Fruit fly (Drosophila melanogaster): ENCODE data around the gene PGRP-SA.

PGRP-SA gene

dm6 chrX:11518435-11518834, 43.0 kb upstream of the PGRP-SA start (continued):
- no peak for TF ChIP-seq CG10543 (GFP tag; optimal IDR thresholded peaks at IDR 0.05)
- TF ChIP-seq CG18476 (GFP tag; optimal IDR thresholded peaks at IDR 0.05) = peak; percentile 49
- no peak for TF ChIP-seq usp (GFP tag; optimal IDR thresholded peaks at IDR 0.05)
- TF ChIP-seq CG3065 (GFP tag; optimal IDR thresholded peaks at IDR 0.05) = no peak
- TF ChIP-seq zf30C (GFP tag; optimal IDR thresholded peaks at IDR 0.05) = no peak
- TF ChIP-seq CG4424 (GFP tag; optimal IDR thresholded peaks at IDR 0.05) = peak; percentile 64
- peak; percentile 46 for TF ChIP-seq CG17568 (GFP tag; optimal IDR thresholded peaks at IDR 0.05)
- TF ChIP-seq CG17359 (tag; optimal IDR thresholded peaks at IDR 0.05) = peak; percentile 78
- TF ChIP-seq CG10274 (GFP tag; optimal IDR thresholded peaks at IDR 0.05) = peak; percentile 57
- TF ChIP-seq CG2202 (tag; optimal IDR thresholded peaks at IDR 0.05) = no peak
- peak; percentile 51 for TF ChIP-seq CG1233 (GFP tag; optimal IDR thresholded peaks at IDR 0.05)
- TF ChIP-seq CG33213 (GFP tag; optimal IDR thresholded peaks at IDR 0.05) = no peak
- peak; percentile 10 for TF ChIP-seq CG16815 (GFP tag; optimal IDR thresholded peaks at IDR 0.05)
- no peak for TF ChIP-seq CkIIα-i1 (GFP tag; IDR thresholded peaks at IDR 0.05)
- TF ChIP-seq CG13775 (GFP tag; optimal IDR thresholded peaks at IDR 0.05) = peak; percentile 52
- TF ChIP-seq CG3726 (GFP tag; IDR thresholded peaks at IDR 0.05) = peak; percentile 66; the same call in 1 of the 3 replicates
- peak; percentile 19 for TF ChIP-seq nerfin-1 (tag; optimal IDR thresholded peaks at IDR 0.05)
- peak; percentile 9 for TF ChIP-seq CTCF (GFP tag; optimal IDR thresholded peaks at IDR 0.05)
- TF ChIP-seq nerfin-2 (GFP tag; IDR thresholded peaks at IDR 0.05; ENCODE audit: partially characterized antibody) = no peak
- TF ChIP-seq CG16779 (GFP tag; IDR thresholded peaks at IDR 0.05) = peak; percentile 79
- TF ChIP-seq CG7556 (GFP tag; optimal IDR thresholded peaks at IDR 0.05) = peak; percentile 66
- peak; percentile 17 for TF ChIP-seq CG10462 (GFP tag; optimal IDR thresholded peaks at IDR 0.05)
- TF ChIP-seq trem (tag; optimal IDR thresholded peaks at IDR 0.05) = no peak
- no peak for TF ChIP-seq trh (GFP tag; optimal IDR thresholded peaks at IDR 0.05)
- TF ChIP-seq CG7786 (GFP tag; optimal IDR thresholded peaks at IDR 0.05) = peak; percentile 28
- peak; percentile 63; the same call in 2 of the 3 replicates for TF ChIP-seq ken (GFP tag; IDR thresholded peaks at IDR 0.05)
- peak; percentile 60 for TF ChIP-seq CG10979 (tag; optimal IDR thresholded peaks at IDR 0.05)
- peak; percentile 45; the same call in 1 of the 2 replicates for TF ChIP-seq CG10321 (GFP tag; IDR thresholded peaks at IDR 0.05)
- peak in 1 of 2 experiments; percentile 75 for TF ChIP-seq bsh (GFP tag; optimal IDR thresholded peaks at IDR 0.05)
- peak; percentile 74 for TF ChIP-seq CG18599 (GFP tag; optimal IDR thresholded peaks at IDR 0.05)
- no peak for TF ChIP-seq CG15479 (GFP tag; optimal IDR thresholded peaks at IDR 0.05)
- TF ChIP-seq Pdp1 (GFP tag; optimal IDR thresholded peaks at IDR 0.05) = peak; percentile 37 to 56
- peak; percentile 77 for TF ChIP-seq fd3F (GFP tag; optimal IDR thresholded peaks at IDR 0.05)
- TF ChIP-seq Hmx (GFP tag; optimal IDR thresholded peaks at IDR 0.05) = no peak
- peak; percentile 35 for TF ChIP-seq CG18011 (GFP tag; optimal IDR thresholded peaks at IDR 0.05)
- TF ChIP-seq HLH54F (GFP tag; optimal IDR thresholded peaks at IDR 0.05) = peak; percentile 32
- TF ChIP-seq gsb (GFP tag; IDR thresholded peaks at IDR 0.05) = peak; percentile 80
- TF ChIP-seq sima (GFP tag; optimal IDR thresholded peaks at IDR 0.05) = no peak
- TF ChIP-seq Lhr (GFP tag; optimal IDR thresholded peaks at IDR 0.05) = no peak
- no peak for TF ChIP-seq CG8478 (optimal IDR thresholded peaks at IDR 0.05)
- TF ChIP-seq CG9876 (GFP tag; optimal IDR thresholded peaks at IDR 0.05) = no peak
- TF ChIP-seq scrt (GFP tag; optimal IDR thresholded peaks at IDR 0.05) = peak; percentile 58
- TF ChIP-seq CG8388 (GFP tag; optimal IDR thresholded peaks at IDR 0.05) = peak; percentile 49
- peak; percentile 73 for TF ChIP-seq CG8924 (tag; optimal IDR thresholded peaks at IDR 0.05)
- TF ChIP-seq CG15073 (GFP tag; optimal IDR thresholded peaks at IDR 0.05) = no peak
- TF ChIP-seq fd96Cb (tag; optimal IDR thresholded peaks at IDR 0.05) = peak; percentile 68
- peak; percentile 81 for TF ChIP-seq sisA (GFP tag; IDR thresholded peaks at IDR 0.05)
- no peak for TF ChIP-seq NC2β (GFP tag; optimal IDR thresholded peaks at IDR 0.05)
- TF ChIP-seq Sin3A (optimal IDR thresholded peaks at IDR 0.05) = no peak
- peak; percentile 80 for TF ChIP-seq CG3847 (GFP tag; IDR thresholded peaks at IDR 0.05)
- TF ChIP-seq CG11085 (GFP tag; IDR thresholded peaks at IDR 0.05) = peak; percentile 70
- peak; percentile 81 for TF ChIP-seq CG12769 (tag; optimal IDR thresholded peaks at IDR 0.05)
